Worm (Caenorhabditis elegans) whole organism, L4 larva: ENCODE measurements around the gene ugt-34.
A peak's percentile ranks its signal among the peaks of the same experiment; 100 is the strongest.

Experiments
- F26F4.8 ChIP-seq: fragments of 200-800 bp; sonication (Bioruptor generic); conservative IDR thresholded peaks from 2 replicates; pipeline ENCODE4 v1.3.6; 2022; ENCODE audit warnings: missing genetic modification characterization, missing compliant biosample characterization
- T20F7.1 ChIP-seq: fragments of 200-800 bp; sonication (Bioruptor generic); optimal IDR thresholded peaks from 2 replicates; lab custom pipeline; 2018; ENCODE audit warnings: mild to moderate bottlenecking, missing genetic modification characterization, missing compliant biosample characterization
- T26A8.4 ChIP-seq: fragments of 200-800 bp; sonication (Bioruptor generic); IDR thresholded peaks from 2 replicates; pipeline ENCODE4 v1.3.6; 2022; ENCODE audit warnings: missing genetic modification characterization, missing compliant biosample characterization
- Y75B8A.6 ChIP-seq: fragments of 200-800 bp; sonication (Bioruptor generic); IDR thresholded peaks from 2 replicates; pipeline ENCODE4 v1.3.6; 2022; ENCODE audit warnings: missing genetic modification reagents, missing genetic modification characterization, missing compliant biosample characterization
- aha-1 ChIP-seq: fragments of 150-350 bp; peaks from one replicate; lab custom pipeline; 2014; ENCODE audit warnings: missing biosample characterization, missing genetic modification characterization
- aly-2 ChIP-seq: sonication (generic microtip); optimal IDR thresholded peaks from 2 replicates; lab custom pipeline; 2018; ENCODE audit warnings: missing biosample characterization, missing genetic modification characterization
- ama-1 ChIP-seq: fragments of 150-350 bp; optimal IDR thresholded peaks from 2 replicates; lab custom pipeline; 2014; ENCODE audit warnings: inconsistent platforms, mixed read lengths
- attf-4 ChIP-seq: sonication (generic microtip); optimal IDR thresholded peaks from 3 replicates; lab custom pipeline; 2017; ENCODE audit warnings: missing biosample characterization, missing genetic modification characterization
- ceh-20 ChIP-seq: fragments of 200-800 bp; sonication (Bioruptor generic); IDR thresholded peaks from 2 replicates; pipeline ENCODE4 v1.3.6; 2022; ENCODE audit warnings: missing genetic modification reagents, missing genetic modification characterization, missing compliant biosample characterization
- ceh-28 ChIP-seq: fragments of 150-350 bp; optimal IDR thresholded peaks from 2 replicates; lab custom pipeline; 2014; ENCODE audit warnings: missing biosample characterization, missing genetic modification reagents, missing genetic modification characterization
- ces-1 ChIP-seq: fragments of 150-350 bp; sonication (generic microtip); optimal IDR thresholded peaks from 4 replicates; lab custom pipeline; 2014; ENCODE audit warnings: missing biosample characterization, missing genetic modification reagents, missing genetic modification characterization
- daf-12 ChIP-seq: fragments of 150-350 bp; optimal IDR thresholded peaks from 2 replicates; lab custom pipeline; 2014; ENCODE audit warnings: missing biosample characterization, missing genetic modification reagents, missing genetic modification characterization
- daf-16 ChIP-seq, 3 experiments: sonication (generic microtip); optimal IDR thresholded peaks; 2 replicates each; lab custom pipeline; 2016 to 2017; ENCODE audit warnings: missing genetic modification characterization in 3 of 3, missing genetic modification reagents in 3 of 3, mild to moderate bottlenecking in 2 of 3, missing compliant biosample characterization in 2 of 3, missing biosample characterization in 1 of 3, moderate library complexity in 1 of 3
- dpl-1 ChIP-seq: fragments of 150-350 bp; optimal IDR thresholded peaks from 2 replicates; lab custom pipeline; 2014; ENCODE audit warnings: missing biosample characterization, missing genetic modification reagents, missing genetic modification characterization
- dve-1 ChIP-seq: sonication (generic microtip); optimal IDR thresholded peaks from 2 replicates; lab custom pipeline; 2017; ENCODE audit warnings: antibody characterized with exemption, mild to moderate bottlenecking, missing genetic modification characterization, missing compliant biosample characterization; ENCODE audit not compliant: insufficient read depth
- egl-27 ChIP-seq: sonication (generic microtip); optimal IDR thresholded peaks from 3 replicates; lab custom pipeline; 2017; ENCODE audit warnings: missing biosample characterization, missing genetic modification reagents, missing genetic modification characterization
- fos-1 ChIP-seq: fragments of 150-350 bp; optimal IDR thresholded peaks from 2 replicates; lab custom pipeline; 2014; ENCODE audit warnings: missing biosample characterization, missing genetic modification characterization
- lim-7 ChIP-seq: fragments of 200-800 bp; sonication (Bioruptor generic); IDR thresholded peaks from 2 replicates; pipeline ENCODE4 v1.3.6; 2022; ENCODE audit warnings: missing genetic modification characterization, missing compliant biosample characterization
- lin-13 ChIP-seq: fragments of 150-350 bp; optimal IDR thresholded peaks from 2 replicates; lab custom pipeline; 2014; ENCODE audit warnings: missing biosample characterization, missing genetic modification reagents, missing genetic modification characterization
- lin-15B ChIP-seq: fragments of 150-350 bp; sonication (generic microtip); optimal IDR thresholded peaks from 3 replicates; lab custom pipeline; 2014; ENCODE audit warnings: missing biosample characterization, missing genetic modification characterization
- lin-38 ChIP-seq: fragments of 200-800 bp; sonication (Bioruptor generic); IDR thresholded peaks from 2 replicates; pipeline ENCODE4 v1.3.6; 2022; ENCODE audit warnings: missing genetic modification reagents, missing genetic modification characterization, missing compliant biosample characterization
- lin-39 ChIP-seq: fragments of 150-350 bp; optimal IDR thresholded peaks from 2 replicates; lab custom pipeline; 2014; ENCODE audit warnings: missing biosample characterization, missing genetic modification reagents, missing genetic modification characterization
- lir-3 ChIP-seq: sonication (generic microtip); optimal IDR thresholded peaks from 2 replicates; lab custom pipeline; 2016; ENCODE audit warnings: mild to moderate bottlenecking, missing genetic modification characterization, missing compliant biosample characterization
- lsy-2 ChIP-seq, 2 experiments: fragments of 150-350 bp in 1 of 2; sonication (generic microtip) in 1 of 2; optimal IDR thresholded peaks; 2 replicates each; lab custom pipeline; 2014 to 2017; ENCODE audit warnings: missing biosample characterization in 2 of 2, missing genetic modification characterization in 2 of 2
- madf-5 ChIP-seq, 2 experiments: fragments of 200-800 bp; sonication (Bioruptor generic); IDR thresholded peaks; 2 replicates each; pipeline ENCODE4 v1.3.6; 2022; ENCODE audit warnings: missing compliant biosample characterization in 2 of 2, missing genetic modification characterization in 2 of 2
- mdt-29 ChIP-seq: fragments of 200-800 bp; sonication (Bioruptor generic); IDR thresholded peaks from 2 replicates; pipeline ENCODE4 v1.3.6; 2022; ENCODE audit warnings: missing genetic modification reagents, missing genetic modification characterization, missing compliant biosample characterization
- nhr-237 ChIP-seq: sonication (generic microtip); optimal IDR thresholded peaks from 2 replicates; lab custom pipeline; 2017; ENCODE audit warnings: missing biosample characterization, missing genetic modification characterization
- nhr-25 ChIP-seq: sonication (generic microtip); optimal IDR thresholded peaks from 2 replicates; lab custom pipeline; 2017; ENCODE audit warnings: missing genetic modification characterization, mild to moderate bottlenecking, missing compliant biosample characterization, antibody characterized with exemption, moderate library complexity, borderline replicate concordance; ENCODE audit not compliant: insufficient read depth
- nhr-28 ChIP-seq: fragments of 150-350 bp; optimal IDR thresholded peaks from 2 replicates; lab custom pipeline; 2014; ENCODE audit warnings: missing biosample characterization, missing genetic modification characterization
- nhr-41 ChIP-seq: fragments of 200-800 bp; sonication (Bioruptor generic); IDR thresholded peaks from 2 replicates; pipeline ENCODE4 v1.3.6; 2022; ENCODE audit warnings: missing genetic modification reagents, missing genetic modification characterization, missing compliant biosample characterization
- nhr-76 ChIP-seq: fragments of 150-350 bp; optimal IDR thresholded peaks from 2 replicates; lab custom pipeline; 2014; ENCODE audit warnings: missing biosample characterization, missing genetic modification characterization
- php-3 ChIP-seq: fragments of 200-800 bp; sonication (Bioruptor generic); IDR thresholded peaks from 2 replicates; pipeline ENCODE4 v1.3.6; 2022; ENCODE audit warnings: missing genetic modification reagents, missing genetic modification characterization, missing compliant biosample characterization
- rbr-2 ChIP-seq: sonication (generic microtip); optimal IDR thresholded peaks from 2 replicates; lab custom pipeline; 2016; ENCODE audit warnings: missing genotype, missing genetic modification characterization, missing compliant biosample characterization
- skn-1 ChIP-seq: fragments of 150-350 bp; optimal IDR thresholded peaks from 2 replicates; lab custom pipeline; 2014; ENCODE audit warnings: missing biosample characterization, missing genetic modification characterization
- tag-97 ChIP-seq: fragments of 200-800 bp; sonication (Bioruptor generic); IDR thresholded peaks from 2 replicates; pipeline ENCODE4 v1.3.6; 2022; ENCODE audit warnings: missing genetic modification characterization, missing compliant biosample characterization
- tra-1 ChIP-seq: fragments of 200-800 bp; sonication (Bioruptor generic); IDR thresholded peaks from 2 replicates; pipeline ENCODE4 v1.3.6; 2022; ENCODE audit warnings: missing genetic modification reagents, missing genetic modification characterization, missing compliant biosample characterization
- unc-39 ChIP-seq: sonication (generic microtip); optimal IDR thresholded peaks from 2 replicates; lab custom pipeline; 2017; ENCODE audit warnings: missing biosample characterization, missing genetic modification characterization
- unc-62 ChIP-seq, 3 experiments: fragments of 150-350 bp in 1 of 3; sonication (generic microtip); optimal IDR thresholded peaks in 2 of 3; peaks in 1 of 3; 1 replicate in 1 of 3; 2 replicates in 2 of 3; lab custom pipeline; 2014 to 2017; ENCODE audit warnings: missing biosample characterization in 3 of 3, missing genetic modification characterization in 3 of 3, missing genetic modification reagents in 3 of 3, missing genotype in 1 of 3

Gene ugt-34

ce11 chrV:10670817-10671216 is 14.0 kb upstream of the ugt-34 start:
- no peak for TF ChIP-seq F26F4.8 (GFP tag; lab: Robert Waterston, UW)
- TF ChIP-seq ces-1 (GFP tag; lab: Kevin White, UChicago): no peak
- no peak for TF ChIP-seq daf-12
- TF ChIP-seq unc-62 (GFP tag; optimal IDR thresholded peaks at IDR 0.05 in 1 of 2; lab: Kevin White, UChicago): peak in 1 of 2 experiments; percentile 77
- no peak for TF ChIP-seq unc-62 (tag; optimal IDR thresholded peaks at IDR 0.05; lab: Kevin White, UChicago)

ce11 chrV:10667284-10667683 is 10.5 kb upstream of the ugt-34 start, which contains the start of gene twk-12:
Gene twk-12 (plus strand): TSS chrV:10667584.
- TF ChIP-seq nhr-28 (tag; lab: Kevin White, UChicago) (no peak), nhr-41 (GFP tag; lab: Robert Waterston, UW) (no peak), nhr-237 (tag; lab: Kevin White, UChicago) (no peak)

ce11 chrV:10664271-10664670 is 7.5 kb upstream of the ugt-34 start:
- TF ChIP-seq tag-97 (GFP tag; lab: Robert Waterston, UW) (no peak), mdt-29 (GFP tag; lab: Robert Waterston, UW) (no peak), unc-62 (GFP tag; optimal IDR thresholded peaks at IDR 0.05 in 1 of 2; lab: Kevin White, UChicago) (peak in 1 of 2 experiments; percentile 31), unc-62 (tag; optimal IDR thresholded peaks at IDR 0.05; lab: Kevin White, UChicago) (no peak), ceh-20 (GFP tag; lab: Robert Waterston, UW) (no peak), lin-13 (GFP tag; lab: Kevin White, UChicago) (no peak)

ce11 chrV:10662000-10662399 is 5.2 kb upstream of the ugt-34 start:
- TF ChIP-seq ceh-28: no peak
- TF ChIP-seq madf-5 (GFP tag; IDR thresholded peaks at IDR 0.05; lab: Robert Waterston, UW): no peak
- no peak for TF ChIP-seq daf-12
- TF ChIP-seq egl-27 (tag; lab: Kevin White, UChicago): no peak
- no peak for TF ChIP-seq ceh-20 (GFP tag; lab: Robert Waterston, UW)
- no peak for TF ChIP-seq php-3
- no peak for TF ChIP-seq ama-1 (lab: Kevin White, UChicago)
- no peak for TF ChIP-seq lin-15B
- TF ChIP-seq Y75B8A.6 (GFP tag; lab: Robert Waterston, UW): no peak
- TF ChIP-seq unc-39 (tag; lab: Kevin White, UChicago): no peak
- TF ChIP-seq nhr-76 (tag; lab: Kevin White, UChicago): no peak
- TF ChIP-seq lir-3 (tag; lab: Kevin White, UChicago): no peak
- TF ChIP-seq dpl-1 (GFP tag; lab: Kevin White, UChicago): no peak
- no peak for TF ChIP-seq lim-7 (GFP tag; lab: Robert Waterston, UW)
- TF ChIP-seq attf-4: no peak
- TF ChIP-seq tra-1: no peak
- TF ChIP-seq fos-1 (tag; lab: Kevin White, UChicago): no peak
- TF ChIP-seq T26A8.4 (GFP tag; lab: Robert Waterston, UW): no peak
- TF ChIP-seq lin-39 (tag; lab: Kevin White, UChicago): no peak
- TF ChIP-seq, all 104 proteins: peak for 0

- TF ChIP-seq ama-1 (lab: Kevin White, UChicago) (no peak), lin-38 (GFP tag; lab: Robert Waterston, UW) (no peak), rbr-2 (tag; lab: Kevin White, UChicago) (peak; percentile 4), dpl-1 (GFP tag; lab: Kevin White, UChicago) (peak; percentile 77), daf-16 (GFP tag; optimal IDR thresholded peaks at IDR 0.05; lab: Kevin White, UChicago) (no peak), daf-16 (tag; optimal IDR thresholded peaks at IDR 0.05; lab: Kevin White, UChicago) (peak; percentile 7), aly-2 (tag; lab: Kevin White, UChicago) (no peak), nhr-25 (no peak), aha-1 (tag; lab: Kevin White, UChicago) (peak; percentile 86), skn-1 (tag; lab: Kevin White, UChicago) (no peak), lsy-2 (tag; optimal IDR thresholded peaks at IDR 0.05; lab: Kevin White, UChicago) (peak in 1 of 2 experiments; percentile 33), T20F7.1 (peak; percentile 36), dve-1 (tag; lab: Kevin White, UChicago) (peak; percentile 26)
Measured at ce11 chrV:10661417-10661945, 4.7 kb upstream of the ugt-34 start, which contains the start of gene sqv-4. Gene sqv-4 (minus strand): TSS chrV:10661467.
